Fruit fly (Drosophila melanogaster) whole organism, embryonic: Measurements from ENCODE around the gene Rab3-GAP.

Source experiments
- Awh ChIP-seq: fragments of 200-800 bp; sonication (Bioruptor generic); IDR thresholded peaks from 2 replicates; pipeline ENCODE4, ENCODE4 v1.3.6; 2022; ENCODE audit warnings: missing biosample characterization, missing genetic modification characterization
- CG10979 ChIP-seq: fragments of 200-800 bp; sonication (Bioruptor generic); optimal IDR thresholded peaks from 2 replicates; lab custom pipeline; 2018; ENCODE audit warnings: missing biosample characterization, mild to moderate bottlenecking, missing genetic modification characterization, moderate library complexity
- CG11247 ChIP-seq: fragments of 200-800 bp; sonication (Bioruptor generic); IDR thresholded peaks from 2 replicates; pipeline ENCODE4 v1.3.6; 2022; ENCODE audit warnings: missing biosample characterization, missing genetic modification characterization
- CG12071 ChIP-seq: fragments of 200-800 bp; sonication (Bioruptor generic); optimal IDR thresholded peaks from 3 replicates; lab custom pipeline; 2018; ENCODE audit warnings: missing biosample characterization, mild to moderate bottlenecking, missing genetic modification characterization
- CG12104 ChIP-seq: fragments of 200-800 bp; sonication (Bioruptor generic); optimal IDR thresholded peaks from 3 replicates; lab custom pipeline; 2016; ENCODE audit warnings: missing biosample characterization, missing genetic modification characterization
- CG12659 ChIP-seq: fragments of 200-800 bp; sonication (Bioruptor generic); optimal IDR thresholded peaks from 3 replicates; lab custom pipeline; 2017; ENCODE audit warnings: mild to moderate bottlenecking, missing biosample characterization, missing genetic modification reagents, missing genetic modification characterization
- CG13296 ChIP-seq: fragments of 200-800 bp; sonication (Bioruptor generic); optimal IDR thresholded peaks from 3 replicates; lab custom pipeline; 2018; ENCODE audit warnings: missing biosample characterization, mild to moderate bottlenecking, missing genetic modification characterization
- CG13775 ChIP-seq: fragments of 200-800 bp; sonication (Bioruptor generic); optimal IDR thresholded peaks from 3 replicates; lab custom pipeline; 2017; ENCODE audit warnings: missing biosample characterization, mild to moderate bottlenecking, missing genetic modification characterization
- CG14710 ChIP-seq: fragments of 200-800 bp; sonication (Bioruptor generic); optimal IDR thresholded peaks from 3 replicates; lab custom pipeline; 2019; ENCODE audit warnings: missing biosample characterization, mild to moderate bottlenecking, missing genetic modification characterization, moderate library complexity
- CG17802 ChIP-seq: fragments of 200-800 bp; sonication (Bioruptor generic); optimal IDR thresholded peaks from 2 replicates; lab custom pipeline; 2018; ENCODE audit warnings: missing biosample characterization, mild to moderate bottlenecking, missing genetic modification characterization, moderate library complexity
- CG17829 ChIP-seq: fragments of 200-800 bp; optimal IDR thresholded peaks from 2 replicates; lab custom pipeline; 2019; ENCODE audit warnings: missing biosample characterization, mild to moderate bottlenecking, missing genetic modification characterization, moderate library complexity
- CG18619 ChIP-seq: fragments of 200-800 bp; sonication (Bioruptor generic); optimal IDR thresholded peaks from 3 replicates; lab custom pipeline; 2017; ENCODE audit warnings: missing biosample characterization, mild to moderate bottlenecking, missing genetic modification characterization
- CG2116 ChIP-seq: fragments of 200-800 bp; sonication (Bioruptor generic); optimal IDR thresholded peaks from 3 replicates; lab custom pipeline; 2018; ENCODE audit warnings: missing biosample characterization, mild to moderate bottlenecking, missing genetic modification characterization
- CG2120 ChIP-seq: fragments of 200-800 bp; sonication (Bioruptor generic); optimal IDR thresholded peaks from 3 replicates; lab custom pipeline; 2016; ENCODE audit warnings: missing biosample characterization, missing genetic modification characterization
- CG30020 ChIP-seq: fragments of 200-800 bp; optimal IDR thresholded peaks from 2 replicates; lab custom pipeline; 2019; ENCODE audit warnings: missing biosample characterization, mild to moderate bottlenecking, missing genetic modification characterization, moderate library complexity
- CG6689 ChIP-seq: fragments of 200-800 bp; sonication (Bioruptor generic); IDR thresholded peaks from 2 replicates; pipeline ENCODE4 v1.3.6; 2022; ENCODE audit warnings: missing biosample characterization, missing genetic modification characterization
- CG8388 ChIP-seq: fragments of 200-800 bp; sonication (Bioruptor generic); optimal IDR thresholded peaks from 2 replicates; lab custom pipeline; 2019; ENCODE audit warnings: missing biosample characterization, mild to moderate bottlenecking, missing genetic modification characterization, moderate library complexity
- Dp ChIP-seq: fragments of 200-800 bp; sonication (Bioruptor generic); optimal IDR thresholded peaks from 2 replicates; lab custom pipeline; 2018; ENCODE audit warnings: missing biosample characterization, mild to moderate bottlenecking, missing genetic modification characterization, moderate library complexity
- Drgx ChIP-seq: fragments of 200-800 bp; sonication (Bioruptor generic); IDR thresholded peaks from 2 replicates; pipeline ENCODE4 v1.3.6; 2022; ENCODE audit warnings: missing biosample characterization, missing genetic modification characterization
- Ets97D ChIP-seq: fragments of 200-800 bp; sonication (Bioruptor generic); optimal IDR thresholded peaks from 3 replicates; lab custom pipeline; 2016; ENCODE audit warnings: missing biosample characterization, missing genetic modification characterization
- GATAe ChIP-seq: fragments of 200-800 bp; sonication (Bioruptor generic); conservative IDR thresholded peaks from 2 replicates; pipeline ENCODE4 v1.3.6; 2022; ENCODE audit warnings: missing biosample characterization, missing genetic modification characterization
- HLH3B ChIP-seq: fragments of 200-800 bp; sonication (Bioruptor generic); IDR thresholded peaks from 2 replicates; pipeline ENCODE4 v1.3.6; 2022; ENCODE audit warnings: missing biosample characterization, missing genetic modification characterization
- Hey ChIP-seq: fragments of 200-800 bp; sonication (Bioruptor generic); optimal IDR thresholded peaks from 3 replicates; lab custom pipeline; 2018; ENCODE audit warnings: missing biosample characterization, mild to moderate bottlenecking, missing genetic modification characterization
- HmgZ ChIP-seq: fragments of 200-800 bp; sonication (Bioruptor generic); optimal IDR thresholded peaks from 2 replicates; lab custom pipeline; 2018; ENCODE audit warnings: missing biosample characterization, mild to moderate bottlenecking, missing genetic modification characterization
- Lpt ChIP-seq: fragments of >200 bp; optimal IDR thresholded peaks from 2 replicates; lab custom pipeline; 2018; ENCODE audit warnings: missing biosample characterization, missing genetic modification characterization
- MBD-R2 ChIP-seq: fragments of 200-800 bp; sonication (Bioruptor generic); IDR thresholded peaks from 2 replicates; pipeline ENCODE4 v1.3.6; 2022; ENCODE audit warnings: missing biosample characterization, missing genetic modification characterization
- MESR4 ChIP-seq: fragments of 200-800 bp; sonication (Bioruptor generic); optimal IDR thresholded peaks from 2 replicates; lab custom pipeline; 2018; ENCODE audit warnings: missing biosample characterization, mild to moderate bottlenecking, missing genetic modification characterization, moderate library complexity
- Opbp ChIP-seq: fragments of 200-800 bp; sonication (Bioruptor generic); IDR thresholded peaks from 3 replicates; pipeline ENCODE4 v1.3.6; 2022; ENCODE audit warnings: missing biosample characterization, missing genetic modification characterization; ENCODE audit not compliant: partially characterized antibody
- Pdp1 ChIP-seq, 2 experiments: fragments of 200-800 bp; sonication (Bioruptor generic); optimal IDR thresholded peaks; 3 replicates each; lab custom pipeline; 2016; ENCODE audit warnings: missing biosample characterization in 2 of 2, missing genetic modification characterization in 2 of 2, mild to moderate bottlenecking in 1 of 2, moderate library complexity in 1 of 2
- Trl ChIP-seq, 3 experiments: fragments of >200 bp in 2 of 3; fragments of 200-800 bp in 1 of 3; sonication (Bioruptor generic) in 1 of 3; optimal IDR thresholded peaks; 2 replicates in 1 of 3; 3 replicates in 2 of 3; lab custom pipeline; 2016 to 2017; ENCODE audit warnings: missing biosample characterization in 1 of 3, missing genetic modification characterization in 1 of 3
- amos ChIP-seq: fragments of 200-800 bp; sonication (Bioruptor generic); IDR thresholded peaks from 2 replicates; pipeline ENCODE4 v1.3.6; 2022; ENCODE audit warnings: missing biosample characterization, missing genetic modification characterization; ENCODE audit not compliant: partially characterized antibody
- ato ChIP-seq: fragments of 200-800 bp; sonication (Bioruptor generic); IDR thresholded peaks from 2 replicates; pipeline ENCODE4 v1.3.6; 2022; ENCODE audit warnings: missing biosample characterization, missing genetic modification characterization; ENCODE audit not compliant: partially characterized antibody
- cad ChIP-seq: fragments of >200 bp; optimal IDR thresholded peaks from 2 replicates; lab custom pipeline; 2017; ENCODE audit warnings: missing biosample characterization, missing genetic modification characterization
- crc ChIP-seq: fragments of 200-800 bp; sonication (Bioruptor generic); optimal IDR thresholded peaks from 2 replicates; lab custom pipeline; 2016; ENCODE audit warnings: missing biosample characterization, missing genetic modification characterization
- crp ChIP-seq, 2 experiments: fragments of 200-800 bp; sonication (Bioruptor generic); optimal IDR thresholded peaks; 2 replicates in 1 of 2; 3 replicates in 1 of 2; lab custom pipeline; 2017; ENCODE audit warnings: missing biosample characterization in 2 of 2, missing genetic modification characterization in 2 of 2, mild to moderate bottlenecking in 1 of 2, moderate library complexity in 1 of 2
- dysf ChIP-seq: fragments of 200-800 bp; sonication (Bioruptor generic); IDR thresholded peaks from 3 replicates; pipeline ENCODE4 v1.3.6; 2022; ENCODE audit warnings: missing biosample characterization, missing genetic modification characterization
- fu2 ChIP-seq: fragments of 200-800 bp; sonication (Bioruptor generic); optimal IDR thresholded peaks from 2 replicates; lab custom pipeline; 2016; ENCODE audit warnings: missing biosample characterization, missing genetic modification characterization
- grau ChIP-seq: fragments of 200-800 bp; optimal IDR thresholded peaks from 3 replicates; lab custom pipeline; 2019; ENCODE audit warnings: missing biosample characterization, mild to moderate bottlenecking, missing genetic modification characterization, moderate library complexity
- knrl ChIP-seq: fragments of 200-800 bp; sonication (Bioruptor generic); IDR thresholded peaks from 3 replicates; pipeline ENCODE4 v1.3.6; 2022; ENCODE audit warnings: missing biosample characterization, missing genetic modification characterization; ENCODE audit not compliant: partially characterized antibody
- onecut ChIP-seq: fragments of 200-800 bp; sonication (Bioruptor generic); IDR thresholded peaks from 2 replicates; pipeline ENCODE4 v1.3.6; 2022; ENCODE audit warnings: missing biosample characterization, missing genetic modification characterization
- phol ChIP-seq: fragments of 200-800 bp; sonication (Bioruptor generic); optimal IDR thresholded peaks from 3 replicates; lab custom pipeline; 2018; ENCODE audit warnings: missing biosample characterization, mild to moderate bottlenecking, missing genetic modification characterization, moderate library complexity
- pzg ChIP-seq: fragments of 200-800 bp; sonication (Bioruptor generic); optimal IDR thresholded peaks from 3 replicates; lab custom pipeline; 2018; ENCODE audit warnings: missing biosample characterization, mild to moderate bottlenecking, missing genetic modification characterization, moderate library complexity
- repo ChIP-seq: fragments of 200-800 bp; sonication (Bioruptor generic); optimal IDR thresholded peaks from 2 replicates; lab custom pipeline; 2016; ENCODE audit warnings: missing biosample characterization, missing genetic modification characterization
- sna ChIP-seq: fragments of 200-800 bp; sonication (Bioruptor generic); IDR thresholded peaks from 2 replicates; pipeline ENCODE4 v1.3.6; 2022; ENCODE audit warnings: missing biosample characterization, missing genetic modification characterization; ENCODE audit not compliant: partially characterized antibody
- sqz ChIP-seq: fragments of 200-800 bp; sonication (Bioruptor generic); optimal IDR thresholded peaks from 3 replicates; lab custom pipeline; 2018; ENCODE audit warnings: missing biosample characterization, mild to moderate bottlenecking, missing genetic modification characterization
- tgo ChIP-seq: fragments of 200-800 bp; sonication (Bioruptor generic); IDR thresholded peaks from 3 replicates; pipeline ENCODE4 v1.3.6; 2022; ENCODE audit warnings: missing biosample characterization, missing genetic modification characterization
- tll ChIP-seq, 2 experiments: fragments of 200-800 bp in 1 of 2; fragments of >200 bp in 1 of 2; sonication (Bioruptor generic) in 1 of 2; optimal IDR thresholded peaks; 2 replicates each; lab custom pipeline; 2017 to 2019; ENCODE audit warnings: missing biosample characterization in 2 of 2, missing genetic modification characterization in 2 of 2, mild to moderate bottlenecking in 1 of 2, moderate library complexity in 1 of 2
- trem ChIP-seq: fragments of 200-800 bp; optimal IDR thresholded peaks from 3 replicates; lab custom pipeline; 2019; ENCODE audit warnings: missing biosample characterization, mild to moderate bottlenecking, missing genetic modification characterization, moderate library complexity

The Rab3-GAP gene

dm6 chr2L:12040510-12040909 lies 22.5 kb downstream of the Rab3-GAP start, which contains the start of gene CG6766 (continued):
- no peak for TF ChIP-seq GATAe (GFP tag; lab: Robert Waterston, UW)
- TF ChIP-seq Lpt (GFP tag; lab: Kevin White, UChicago): no peak
- no peak for TF ChIP-seq Hey (tag; lab: Kevin White, UChicago)
- TF ChIP-seq CG6689 (GFP tag; lab: Robert Waterston, UW): no peak
- no peak for TF ChIP-seq tll (GFP tag; optimal IDR thresholded peaks at IDR 0.05; lab: Kevin White, UChicago)
- TF ChIP-seq Drgx (GFP tag; lab: Robert Waterston, UW): no peak
- no peak for TF ChIP-seq sqz
- peak; percentile 9 for TF ChIP-seq phol (tag; lab: Kevin White, UChicago)
- TF ChIP-seq cad (GFP tag; lab: Kevin White, UChicago): no peak
- no peak for TF ChIP-seq CG18619 (GFP tag; lab: Kevin White, UChicago)
- TF ChIP-seq CG30020 (tag; lab: Kevin White, UChicago): peak; percentile 6
- TF ChIP-seq CG13775 (GFP tag; lab: Kevin White, UChicago): no peak
- TF ChIP-seq CG10979 (tag; lab: Kevin White, UChicago): no peak
- TF ChIP-seq CG12071 (GFP tag; lab: Kevin White, UChicago): no peak
- no peak for TF ChIP-seq CG13296
- no peak for TF ChIP-seq CG11247 (GFP tag; lab: Robert Waterston, UW)
- TF ChIP-seq CG17829 (tag; lab: Kevin White, UChicago): peak; percentile 4
- no peak for TF ChIP-seq crc (GFP tag; lab: Kevin White, UChicago)
- no peak for TF ChIP-seq dysf
- TF ChIP-seq CG12104 (GFP tag; lab: Kevin White, UChicago): no peak
- no peak for TF ChIP-seq HLH3B (GFP tag; lab: Robert Waterston, UW)
- TF ChIP-seq, all 482 proteins: peak for 49

dm6 chr2L:12038177-12038581 lies 24.8 kb downstream of the Rab3-GAP start, which contains the start of gene Tom70:
Gene Tom70, minus strand, starts transcription at chr2L:12038511.
- TF ChIP-seq MESR4 (GFP tag; lab: Kevin White, UChicago) (peak; percentile 79), knrl (peak; percentile 47; the same call in 1 of the 3 replicates), tgo (GFP tag; lab: Robert Waterston, UW) (no peak), CG8388 (GFP tag; lab: Kevin White, UChicago) (no peak), Ets97D (peak; percentile 17), CG14710 (tag; lab: Kevin White, UChicago) (peak; percentile 16), crp (GFP tag; optimal IDR thresholded peaks at IDR 0.05; lab: Kevin White, UChicago) (peak in 1 of 2 experiments; percentile 67), CG12659 (peak; percentile 32), CG2116 (GFP tag; lab: Kevin White, UChicago) (peak; percentile 43), trem (tag; lab: Kevin White, UChicago) (peak; percentile 38), sna (GFP tag; lab: Robert Waterston, UW) (no peak; the same call in none of the 2 replicates), grau (tag; lab: Kevin White, UChicago) (no peak), Opbp (GFP tag; lab: Robert Waterston, UW) (0 out of 3 replicates have a peak, but pooled peaks have one; percentile 30), ato (GFP tag; lab: Robert Waterston, UW) (0 out of 2 replicates have a peak, but pooled peaks have one; percentile 21), amos (GFP tag; lab: Robert Waterston, UW) (peak; percentile 54; the same call in 1 of the 2 replicates), CG30020 (tag; lab: Kevin White, UChicago) (peak; percentile 5), onecut (GFP tag; lab: Robert Waterston, UW) (peak; percentile 87), Trl (optimal IDR thresholded peaks at IDR 0.05; lab: Kevin White, UChicago) (no peak), Trl (GFP tag; optimal IDR thresholded peaks at IDR 0.05; lab: Kevin White, UChicago) (no peak), fu2 (no peak), MBD-R2 (GFP tag; lab: Robert Waterston, UW) (peak; percentile 76), repo (GFP tag; lab: Kevin White, UChicago) (no peak), phol (tag; lab: Kevin White, UChicago) (peak; percentile 3), CG17802 (no peak), HmgZ (tag; lab: Kevin White, UChicago) (peak; percentile 19), pzg (GFP tag; lab: Kevin White, UChicago) (peak; percentile 63), Dp (GFP tag; lab: Kevin White, UChicago) (peak; percentile 36), Pdp1 (GFP tag; optimal IDR thresholded peaks at IDR 0.05; lab: Kevin White, UChicago) (peak in 1 of 2 experiments; percentile 94), Awh (GFP tag; lab: Robert Waterston, UW) (no peak), CG2120 (GFP tag; lab: Kevin White, UChicago) (no peak)
